Fruit fly (Drosophila melanogaster): Measurements from ENCODE around the gene CG6785.

Gene CG6785

dm6 chr2L:12078123-12078658 is 33.2 kb upstream of the CG6785 start:
- no peak for TF ChIP-seq ttk (optimal IDR thresholded peaks at IDR 0.05)
- no peak for TF ChIP-seq insv (optimal IDR thresholded peaks at IDR 0.05)
- no peak for TF ChIP-seq h (optimal IDR thresholded peaks at IDR 0.05)
- TF ChIP-seq Sin3A (optimal IDR thresholded peaks at IDR 0.05), result no peak
- TF ChIP-seq Myc (optimal IDR thresholded peaks at IDR 0.05), result no peak
- no peak for TF ChIP-seq psq (optimal IDR thresholded peaks at IDR 0.05)

DNA sequence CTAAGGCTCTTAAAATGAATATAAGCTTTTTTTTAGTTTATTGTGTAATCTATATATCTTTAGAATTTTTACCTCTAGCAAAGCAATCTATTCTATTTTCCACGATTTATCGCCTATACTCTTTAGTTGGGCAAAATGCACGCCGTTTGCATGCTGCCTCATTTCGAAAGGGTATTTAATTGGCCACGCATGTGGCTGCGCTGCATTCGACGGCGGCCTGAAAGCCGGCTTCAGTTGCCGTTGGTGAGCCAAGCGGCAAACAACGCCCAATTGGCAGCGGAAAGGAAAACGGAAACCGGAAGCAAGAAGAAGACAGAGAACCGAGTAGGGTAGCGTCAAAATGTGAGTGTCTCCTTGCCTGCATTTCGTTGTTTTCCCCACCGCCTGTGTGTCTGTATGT is 30.9 kb upstream of the CG6785 start, which contains the start of gene CG14947:
CG14947 (plus strand) TSS at position 251 of the 400 bp plus-strand sequence.
- TF ChIP-seq psq (optimal IDR thresholded peaks at IDR 0.05), result no peak
- no peak for TF ChIP-seq h (optimal IDR thresholded peaks at IDR 0.05)
- no peak for TF ChIP-seq ttk (optimal IDR thresholded peaks at IDR 0.05)
- TF ChIP-seq insv (optimal IDR thresholded peaks at IDR 0.05), result no peak
- TF ChIP-seq Sin3A (optimal IDR thresholded peaks at IDR 0.05), result no peak
- no peak for TF ChIP-seq Myc (optimal IDR thresholded peaks at IDR 0.05)

- TF ChIP-seq ttk (optimal IDR thresholded peaks at IDR 0.05) (no peak), Myc (optimal IDR thresholded peaks at IDR 0.05) (no peak), insv (optimal IDR thresholded peaks at IDR 0.05) (no peak), h (optimal IDR thresholded peaks at IDR 0.05) (no peak), Sin3A (optimal IDR thresholded peaks at IDR 0.05) (no peak), psq (optimal IDR thresholded peaks at IDR 0.05) (no peak)
These were observed 21.7 kb upstream of the CG6785 start, which contains the start of gene firl for dm6 chr2L:12066617-12067251. TSS of gene firl (minus strand) at chr2L:12066775.

DNA sequence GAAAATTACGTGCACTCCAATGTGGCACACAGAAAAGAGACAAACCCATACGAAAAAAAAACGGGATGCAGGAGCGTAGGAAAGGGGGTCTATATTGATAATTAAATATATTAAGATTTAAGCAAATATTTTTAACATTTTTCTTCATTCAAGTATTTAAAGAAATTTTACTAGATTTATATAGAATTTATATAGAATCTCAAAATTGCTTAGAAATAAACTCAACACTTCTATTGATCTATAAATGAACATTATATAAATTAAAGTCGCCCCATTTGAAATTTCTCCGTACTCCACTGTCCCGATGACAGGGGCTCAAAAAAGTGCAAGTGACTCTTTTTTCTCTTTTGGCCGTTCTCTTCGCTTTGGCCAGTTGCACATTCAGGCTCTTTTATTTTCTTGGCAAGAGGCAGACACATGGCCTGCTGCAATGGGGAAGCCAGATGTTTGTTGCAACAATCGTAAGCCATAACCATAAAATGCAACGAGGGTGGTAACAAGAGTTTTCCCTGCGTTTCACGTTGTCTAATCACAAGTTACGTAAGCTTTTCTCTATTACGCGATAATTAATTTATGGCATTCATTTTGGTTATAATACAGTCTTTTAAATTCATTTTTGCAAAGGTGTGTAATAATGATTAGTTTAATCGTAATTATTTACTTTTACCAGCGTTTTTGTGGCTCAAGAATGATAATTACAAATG is 20.8 kb upstream of the CG6785 start:
- no peak for TF ChIP-seq insv (optimal IDR thresholded peaks at IDR 0.05)
- TF ChIP-seq Myc (optimal IDR thresholded peaks at IDR 0.05), result no peak
- TF ChIP-seq Sin3A (optimal IDR thresholded peaks at IDR 0.05), result no peak

DNA sequence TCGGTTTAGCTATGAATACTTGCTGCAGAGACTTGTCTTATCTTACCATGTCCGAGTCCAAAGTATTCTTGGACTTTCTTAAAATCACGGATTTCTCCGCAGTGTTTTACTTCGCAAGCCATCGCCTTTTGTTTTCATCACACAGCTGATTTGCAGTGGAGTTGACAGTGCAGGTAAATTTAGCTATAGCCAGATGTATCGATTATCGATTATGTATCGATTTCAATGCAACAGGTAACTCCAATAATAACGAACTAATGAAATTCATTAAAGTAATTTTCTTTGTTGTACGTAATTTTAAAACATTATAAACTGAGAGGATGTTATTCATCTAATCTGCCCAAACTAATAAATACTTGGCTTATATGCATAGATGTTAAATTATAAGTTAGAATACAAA is 18.0 kb upstream of the CG6785 start, which contains the start of gene Rab3-GAP:
Rab3-GAP (minus strand) TSS at position 150 of the 400 bp plus-strand sequence.
- TF ChIP-seq Sin3A (optimal IDR thresholded peaks at IDR 0.05), result no peak
- TF ChIP-seq ttk (optimal IDR thresholded peaks at IDR 0.05), result no peak
- no peak for TF ChIP-seq psq (optimal IDR thresholded peaks at IDR 0.05)
- TF ChIP-seq h (optimal IDR thresholded peaks at IDR 0.05), result no peak
- no peak for TF ChIP-seq Myc (optimal IDR thresholded peaks at IDR 0.05)
- TF ChIP-seq insv (optimal IDR thresholded peaks at IDR 0.05), result no peak

- TF ChIP-seq insv (optimal IDR thresholded peaks at IDR 0.05) (no peak), psq (optimal IDR thresholded peaks at IDR 0.05) (no peak), Sin3A (optimal IDR thresholded peaks at IDR 0.05) (no peak), ttk (optimal IDR thresholded peaks at IDR 0.05) (no peak), h (optimal IDR thresholded peaks at IDR 0.05) (no peak), Myc (optimal IDR thresholded peaks at IDR 0.05) (no peak)
These were observed 10.9 kb upstream of the CG6785 start, which contains the start of the genes JhI-21, RpL7-like and CG34164 for dm6 chr2L:12055837-12056388. TSS of gene JhI-21 (minus strand) at chr2L:12056042. TSS of gene RpL7-like (plus strand) at chr2L:12056326. TSS of gene CG34164 (plus strand) at chr2L:12056348.

DNA sequence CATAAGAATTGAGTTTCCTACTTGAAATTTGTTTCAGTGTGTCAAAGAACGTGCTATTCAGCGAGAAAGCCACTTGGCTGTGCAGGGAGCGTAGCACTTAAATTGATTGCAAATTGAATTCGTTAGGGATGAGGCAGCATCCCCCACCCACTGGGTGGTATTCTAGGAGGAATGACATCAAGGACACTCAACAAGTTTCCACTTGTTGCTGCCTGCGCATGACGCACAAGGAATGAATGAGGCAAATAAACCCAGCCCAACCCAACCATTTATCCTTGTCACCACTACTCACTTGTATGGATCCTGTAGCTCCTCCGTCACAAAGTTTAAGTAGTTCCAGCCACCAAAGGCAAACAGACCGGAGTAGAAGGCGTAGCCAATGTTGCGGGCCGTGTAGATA is 8.4 kb upstream of the CG6785 start:
- TF ChIP-seq h (optimal IDR thresholded peaks at IDR 0.05) (no peak), ttk (optimal IDR thresholded peaks at IDR 0.05) (no peak), Sin3A (optimal IDR thresholded peaks at IDR 0.05) (no peak), psq (optimal IDR thresholded peaks at IDR 0.05) (no peak), Myc (optimal IDR thresholded peaks at IDR 0.05) (no peak), insv (optimal IDR thresholded peaks at IDR 0.05) (no peak)

- TF ChIP-seq ttk (optimal IDR thresholded peaks at IDR 0.05) (no peak), psq (optimal IDR thresholded peaks at IDR 0.05) (no peak), insv (optimal IDR thresholded peaks at IDR 0.05) (no peak), h (optimal IDR thresholded peaks at IDR 0.05) (no peak), Sin3A (optimal IDR thresholded peaks at IDR 0.05) (no peak), Myc (optimal IDR thresholded peaks at IDR 0.05) (no peak)
These were observed 4.1 kb upstream of the CG6785 start, which contains the start of gene PLCXD for dm6 chr2L:12049133-12049532. TSS of gene PLCXD (plus strand) at chr2L:12049418.

DNA sequence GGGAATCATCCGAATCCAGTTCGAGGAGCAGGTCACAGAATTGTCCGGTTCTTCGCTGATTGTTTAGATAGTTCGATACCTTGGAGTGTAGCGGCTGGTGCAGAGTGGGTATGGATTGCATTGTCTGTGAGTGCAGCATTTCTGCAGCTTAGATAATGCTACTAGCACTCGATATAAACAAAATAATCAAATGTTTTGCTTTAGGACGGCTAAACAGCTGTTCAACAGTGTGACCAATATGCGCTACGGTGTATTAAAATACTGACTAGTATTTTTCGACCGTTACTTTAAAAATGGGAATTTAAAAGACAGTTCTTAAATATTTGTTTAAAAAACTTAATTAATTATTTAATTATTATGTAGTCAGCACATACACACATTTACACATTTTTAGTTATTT is 3.7 kb upstream of the CG6785 start, which contains the start of gene Plzf:
Plzf (minus strand) TSS at position 196 of the 400 bp plus-strand sequence.
- TF ChIP-seq ttk (optimal IDR thresholded peaks at IDR 0.05), result no peak
- no peak for TF ChIP-seq psq (optimal IDR thresholded peaks at IDR 0.05)
- TF ChIP-seq insv (optimal IDR thresholded peaks at IDR 0.05), result no peak
- TF ChIP-seq h (optimal IDR thresholded peaks at IDR 0.05), result no peak
- no peak for TF ChIP-seq Myc (optimal IDR thresholded peaks at IDR 0.05)
- TF ChIP-seq Sin3A (optimal IDR thresholded peaks at IDR 0.05), result no peak

DNA sequence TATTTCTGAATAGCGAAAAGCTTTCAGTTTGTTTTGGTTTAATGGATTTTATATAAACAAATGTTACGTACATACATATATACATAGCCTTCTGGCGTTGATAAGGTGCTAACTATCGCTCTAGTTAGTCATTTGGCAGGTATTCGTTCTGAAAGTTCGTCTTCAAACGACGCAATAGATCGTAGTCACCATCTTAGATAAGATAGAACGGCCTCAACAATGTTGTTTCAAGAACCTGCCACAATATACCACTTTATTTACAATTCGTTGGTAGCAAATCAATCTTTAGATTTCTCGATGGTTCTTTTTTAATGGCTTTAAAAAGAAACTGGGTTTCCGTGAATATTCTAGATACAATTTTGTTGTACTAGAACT is 1.8 kb upstream of the CG6785 start:
- TF ChIP-seq ttk (optimal IDR thresholded peaks at IDR 0.05) (no peak), Myc (optimal IDR thresholded peaks at IDR 0.05) (no peak), h (optimal IDR thresholded peaks at IDR 0.05) (no peak), psq (optimal IDR thresholded peaks at IDR 0.05) (no peak), Sin3A (optimal IDR thresholded peaks at IDR 0.05) (no peak), insv (optimal IDR thresholded peaks at IDR 0.05) (no peak)

- no peak for TF ChIP-seq Myc (optimal IDR thresholded peaks at IDR 0.05)
- no peak for TF ChIP-seq h (optimal IDR thresholded peaks at IDR 0.05)
- TF ChIP-seq psq (optimal IDR thresholded peaks at IDR 0.05), result no peak
- TF ChIP-seq ttk (optimal IDR thresholded peaks at IDR 0.05), result no peak
- no peak for TF ChIP-seq insv (optimal IDR thresholded peaks at IDR 0.05)
- TF ChIP-seq Sin3A (optimal IDR thresholded peaks at IDR 0.05), result no peak
These were observed 1.2 kb upstream of the CG6785 start, which contains the start of gene CG6770 for dm6 chr2L:12045941-12046855. TSS of gene CG6770 (minus strand) at chr2L:12046118.

Data from Kc167 (cell line).